Worm (Caenorhabditis elegans): ENCODE data around the gene C07G3.8.

C07G3.8 gene

DNA sequence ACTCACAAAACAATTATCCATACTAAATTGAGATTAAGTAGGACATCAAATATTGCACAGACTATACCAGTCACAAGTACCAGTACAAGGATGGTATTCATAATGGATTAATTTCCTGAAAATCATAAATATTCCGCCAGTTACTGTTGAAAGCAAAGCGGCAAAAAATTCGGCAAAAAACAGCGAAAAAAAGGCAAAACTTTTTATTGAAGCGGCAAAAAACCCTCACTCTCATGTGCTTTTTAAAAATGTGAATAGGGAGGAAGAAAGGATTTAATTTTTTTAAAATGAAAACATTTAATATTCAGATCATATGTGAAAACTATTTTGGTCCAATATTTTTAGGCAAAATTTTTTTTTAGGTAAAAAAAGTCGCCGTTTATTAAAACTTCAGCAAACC is 31.2 kb downstream of the C07G3.8 start, which contains the start of gene srbc-29:
TSS of gene srbc-29 (minus strand) at position 101 of the 400 bp plus-strand sequence.
- no peak for TF ChIP-seq pax-3 (tag; optimal IDR thresholded peaks at IDR 0.05)
- no peak for TF ChIP-seq mep-1 (tag; optimal IDR thresholded peaks at IDR 0.05)
- TF ChIP-seq ceh-90 (tag; optimal IDR thresholded peaks at IDR 0.05): no peak

DNA sequence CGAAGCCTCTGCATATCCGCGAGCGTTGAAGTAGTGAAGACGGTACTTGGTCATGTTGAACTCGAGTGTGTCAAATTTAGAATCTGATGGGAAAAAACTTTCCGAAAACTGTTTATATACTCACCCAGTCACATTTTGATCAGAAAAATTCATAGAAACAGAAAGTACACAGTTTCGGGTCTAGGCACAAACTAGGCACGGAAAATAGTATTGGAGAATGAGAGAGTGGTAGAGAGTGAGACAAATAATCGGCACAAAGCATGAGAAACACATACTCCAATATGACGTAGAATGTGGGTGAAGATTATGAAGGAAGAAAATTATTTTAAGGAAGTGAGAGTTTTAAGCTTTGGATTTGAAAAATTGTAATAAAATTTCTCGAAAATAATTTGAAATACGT is 33.5 kb downstream of the C07G3.8 start, which contains the start of gene gst-33:
TSS of gene gst-33 (minus strand) at position 127 of the 400 bp plus-strand sequence.
- TF ChIP-seq unc-86 (tag; optimal IDR thresholded peaks at IDR 0.05) (no peak), pag-3 (tag; optimal IDR thresholded peaks at IDR 0.05; ENCODE audit: borderline replicate concordance, insufficient read depth) (no peak), vab-15 (tag; optimal IDR thresholded peaks at IDR 0.05) (no peak), nhr-84 (tag; optimal IDR thresholded peaks at IDR 0.05) (no peak), alr-1 (tag; optimal IDR thresholded peaks at IDR 0.05; ENCODE audit: borderline replicate concordance) (no peak), efl-1 (optimal IDR thresholded peaks at IDR 0.05) (peak; percentile 20 to 33), efl-1 (GFP tag; optimal IDR thresholded peaks at IDR 0.05 in 1 of 2) (peak in 1 of 2 experiments; percentile 85), swsn-7 (tag; optimal IDR thresholded peaks at IDR 0.05) (no peak), ces-1 (GFP tag; optimal IDR thresholded peaks at IDR 0.05) (no peak), sptf-1 (tag; optimal IDR thresholded peaks at IDR 0.05) (no peak), mdl-1 (tag; optimal IDR thresholded peaks at IDR 0.05) (peak in 1 of 2 experiments; percentile 28), fkh-10 (GFP tag; optimal IDR thresholded peaks at IDR 0.05) (no peak), dpl-1 (GFP tag; optimal IDR thresholded peaks at IDR 0.05) (peak in 1 of 3 experiments; percentile 9), ama-1 (optimal IDR thresholded peaks at IDR 0.05) (no peak), elt-2 (tag; optimal IDR thresholded peaks at IDR 0.05) (peak; percentile 69), blmp-1 (tag; optimal IDR thresholded peaks at IDR 0.05) (peak; percentile 92), hlh-4 (tag; optimal IDR thresholded peaks at IDR 0.05) (no peak), elt-3 (tag; optimal IDR thresholded peaks at IDR 0.05) (peak in 1 of 6 experiments; percentile 26), nhr-77 (tag; optimal IDR thresholded peaks at IDR 0.05) (peak; percentile 16), snu-23 (GFP tag; optimal IDR thresholded peaks at IDR 0.05) (peak; percentile 51), nhr-85 (tag) (peak; percentile 80), nhr-90 (tag; optimal IDR thresholded peaks at IDR 0.05; ENCODE audit: poor library complexity) (peak; percentile 40), nhr-71 (tag; optimal IDR thresholded peaks at IDR 0.05) (no peak), xbp-1 (tag; optimal IDR thresholded peaks at IDR 0.05) (no peak), lsy-2 (tag; optimal IDR thresholded peaks at IDR 0.05) (no peak), skn-1 (tag; optimal IDR thresholded peaks at IDR 0.05) (no peak), egl-13 (tag; optimal IDR thresholded peaks at IDR 0.05) (no peak), nhr-20 (tag; optimal IDR thresholded peaks at IDR 0.05) (peak; percentile 69), lin-14 (GFP tag; optimal IDR thresholded peaks at IDR 0.05) (no peak), F16B12.6 (tag; optimal IDR thresholded peaks at IDR 0.05) (no peak), egl-27 (tag; optimal IDR thresholded peaks at IDR 0.05) (no peak), jun-1 (tag; optimal IDR thresholded peaks at IDR 0.05) (no peak), aha-1 (tag; optimal IDR thresholded peaks at IDR 0.05) (no peak), lin-35 (GFP tag; optimal IDR thresholded peaks at IDR 0.05) (peak in 1 of 2 experiments; percentile 44), tbx-2 (tag; optimal IDR thresholded peaks at IDR 0.05) (no peak), hlh-17 (GFP tag; optimal IDR thresholded peaks at IDR 0.05; ENCODE audit: borderline replicate concordance) (no peak), nhr-19 (GFP tag; conservative IDR thresholded peaks at IDR 0.05) (no peak)

DNA sequence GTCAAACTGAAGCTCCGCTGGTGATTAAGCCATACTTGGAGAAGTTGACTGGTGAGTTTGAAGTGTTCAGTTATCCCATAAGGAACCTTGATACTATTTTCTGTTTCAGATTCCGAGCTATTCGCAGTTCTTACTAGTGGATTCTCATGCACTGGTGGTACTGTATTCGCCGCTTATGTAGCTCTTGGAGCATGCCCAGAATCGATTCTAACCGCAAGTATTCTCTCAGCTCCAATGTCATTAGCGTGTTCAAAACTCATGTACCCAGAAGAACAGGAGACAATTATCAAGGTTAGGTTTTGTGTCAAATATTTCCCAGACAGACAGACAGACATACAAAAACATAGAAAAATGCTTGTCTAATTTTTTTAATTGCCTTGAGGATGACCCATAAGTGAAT is 37.0 kb downstream of the C07G3.8 start:
- no peak for TF ChIP-seq nhr-77 (tag; optimal IDR thresholded peaks at IDR 0.05)
- no peak for TF ChIP-seq nhr-11 (tag; optimal IDR thresholded peaks at IDR 0.05)
- TF ChIP-seq fkh-4 (tag; optimal IDR thresholded peaks at IDR 0.05; ENCODE audit: borderline replicate concordance): no peak
- no peak for TF ChIP-seq mep-1 (tag; optimal IDR thresholded peaks at IDR 0.05)
- TF ChIP-seq C16A3.4 (tag; optimal IDR thresholded peaks at IDR 0.05): no peak
- no peak for TF ChIP-seq pag-3 (tag; optimal IDR thresholded peaks at IDR 0.05; ENCODE audit: borderline replicate concordance, insufficient read depth)
- no peak for TF ChIP-seq nhr-85 (tag)
- no peak for TF ChIP-seq pax-3 (tag; optimal IDR thresholded peaks at IDR 0.05)
- TF ChIP-seq ceh-90 (tag; optimal IDR thresholded peaks at IDR 0.05): no peak
- no peak for TF ChIP-seq ztf-11 (tag; optimal IDR thresholded peaks at IDR 0.05)

All from whole organism, L1 larva.